Fruit fly (Drosophila melanogaster): Measurements from ENCODE around the gene CG14860.
A peak's percentile ranks its signal among the peaks of the same experiment; 100 is the strongest.

Gene CG14860

DNA sequence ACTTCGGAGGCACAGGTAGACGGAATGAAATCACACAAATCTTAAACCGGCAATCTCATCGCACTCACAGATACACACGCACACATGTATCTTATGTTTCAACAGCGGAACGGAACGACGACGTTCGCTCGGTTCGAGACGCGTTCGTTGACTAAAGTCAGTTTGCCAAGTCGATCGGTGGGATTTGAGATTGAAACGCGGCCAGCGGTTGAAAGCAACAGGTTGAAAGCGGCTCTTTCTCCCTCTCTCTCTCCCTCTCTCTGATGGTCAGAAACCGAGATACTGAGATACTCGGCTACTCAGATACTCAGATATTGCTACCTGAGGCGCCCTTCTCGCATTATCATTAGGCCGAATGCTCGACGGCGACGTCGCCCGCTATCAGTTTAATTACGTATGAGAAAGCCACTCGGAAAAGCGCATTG, 40.8 kb upstream of the CG14860 start (continued):
- TF ChIP-seq Dp (GFP tag; optimal IDR thresholded peaks at IDR 0.05) (no peak), dati (GFP tag; IDR thresholded peaks at IDR 0.05) (no peak), phol (tag; optimal IDR thresholded peaks at IDR 0.05) (no peak), CG12769 (tag; optimal IDR thresholded peaks at IDR 0.05) (peak; percentile 71), yki (optimal IDR thresholded peaks at IDR 0.05) (peak; percentile 35), CG2116 (GFP tag; optimal IDR thresholded peaks at IDR 0.05) (peak; percentile 35), CG5953 (GFP tag; IDR thresholded peaks at IDR 0.05) (no peak), TFAM (GFP tag; optimal IDR thresholded peaks at IDR 0.05) (no peak), cwo (GFP tag; optimal IDR thresholded peaks at IDR 0.05) (peak; percentile 36), gce (GFP tag; IDR thresholded peaks at IDR 0.05) (peak; percentile 66; the same call in 1 of the 3 replicates), crol (GFP tag; IDR thresholded peaks at IDR 0.05) (0 out of 2 replicates have a peak, but pooled peaks have one; percentile 12), CG14667 (GFP tag; IDR thresholded peaks at IDR 0.05) (no peak), Kr (GFP tag; optimal IDR thresholded peaks at IDR 0.05) (no peak), sug (tag; optimal IDR thresholded peaks at IDR 0.05) (peak; percentile 38), CG7357 (GFP tag; IDR thresholded peaks at IDR 0.05) (no peak), dmrt11E (tag; optimal IDR thresholded peaks at IDR 0.05) (no peak), Six4 (GFP tag; optimal IDR thresholded peaks at IDR 0.05) (no peak), fd102C (GFP tag; optimal IDR thresholded peaks at IDR 0.05) (no peak), ara (GFP tag; IDR thresholded peaks at IDR 0.05) (peak; percentile 39; the same call in 1 of the 2 replicates), cg (GFP tag; optimal IDR thresholded peaks at IDR 0.05) (peak; percentile 77), CG10543 (GFP tag; optimal IDR thresholded peaks at IDR 0.05) (peak; percentile 79), Jarid2 (GFP tag; optimal IDR thresholded peaks at IDR 0.05) (peak; percentile 96), pfk (GFP tag; optimal IDR thresholded peaks at IDR 0.05) (peak; percentile 85), sc (optimal IDR thresholded peaks at IDR 0.05) (no peak), sc (GFP tag; optimal IDR thresholded peaks at IDR 0.05) (no peak), Awh (GFP tag; IDR thresholded peaks at IDR 0.05) (peak; percentile 47; the same call in 1 of the 2 replicates), Opbp (GFP tag; IDR thresholded peaks at IDR 0.05; ENCODE audit: partially characterized antibody) (peak; percentile 41; the same call in 2 of the 3 replicates), CG4360 (GFP tag; IDR thresholded peaks at IDR 0.05) (no peak; the same call in 1 of the 2 replicates), D19B (GFP tag; optimal IDR thresholded peaks at IDR 0.05) (no peak), p53 (GFP tag; optimal IDR thresholded peaks at IDR 0.05) (no peak), CG6254 (GFP tag; optimal IDR thresholded peaks at IDR 0.05) (peak; percentile 51), fd64A (GFP tag; optimal IDR thresholded peaks at IDR 0.05) (peak; percentile 44), HLHmδ (GFP tag; optimal IDR thresholded peaks at IDR 0.05) (peak; percentile 62), Doc2 (GFP tag; IDR thresholded peaks at IDR 0.05) (no peak), CG43689 (GFP tag; IDR thresholded peaks at IDR 0.05) (no peak), CG3838 (GFP tag; optimal IDR thresholded peaks at IDR 0.05) (no peak), chn (GFP tag; optimal IDR thresholded peaks at IDR 0.05) (peak; percentile 3), CG9797 (GFP tag; optimal IDR thresholded peaks at IDR 0.05) (no peak), nerfin-2 (GFP tag; IDR thresholded peaks at IDR 0.05; ENCODE audit: partially characterized antibody) (no peak), ci (GFP tag; IDR thresholded peaks at IDR 0.05) (peak; percentile 89), zen2 (GFP tag; IDR thresholded peaks at IDR 0.05; ENCODE audit: partially characterized antibody) (peak; percentile 29; the same call in 1 of the 3 replicates), CG1233 (GFP tag; optimal IDR thresholded peaks at IDR 0.05) (peak; percentile 16), Drgx (GFP tag; IDR thresholded peaks at IDR 0.05) (peak; percentile 57), ro (GFP tag; IDR thresholded peaks at IDR 0.05) (no peak), D (optimal IDR thresholded peaks at IDR 0.05) (peak; percentile 54), D (GFP tag; optimal IDR thresholded peaks at IDR 0.05) (no peak), stc (GFP tag; IDR thresholded peaks at IDR 0.05) (peak; percentile 24; the same call in 1 of the 2 replicates), CG4854 (GFP tag; optimal IDR thresholded peaks at IDR 0.05) (no peak), Side (GFP tag; optimal IDR thresholded peaks at IDR 0.05) (peak; percentile 59), CG12744 (GFP tag; optimal IDR thresholded peaks at IDR 0.05) (no peak), CG11247 (GFP tag; IDR thresholded peaks at IDR 0.05) (no peak), CG14860 (GFP tag; IDR thresholded peaks at IDR 0.05; ENCODE audit: partially characterized antibody) (no peak)

Data from whole organism, embryonic.